Worm (Caenorhabditis elegans) whole organism, L3 larva: ENCODE measurements around the gene try-3.
"Not testable (repeated sequence)": the region's sequence is repeated elsewhere in the genome, so short reads cannot be mapped to it uniquely, and the experiment has no call there.

Experiments used
- R02D3.7 ChIP-seq: fragments of 150-350 bp; optimal IDR thresholded peaks from 2 replicates; lab custom pipeline; 2014; ENCODE audit warnings: missing biosample characterization, missing genetic modification characterization
- aly-2 ChIP-seq: fragments of 150-350 bp; optimal IDR thresholded peaks from 2 replicates; lab custom pipeline; 2014; ENCODE audit warnings: missing biosample characterization, missing genetic modification characterization
- ama-1 ChIP-seq: fragments of 150-350 bp; optimal IDR thresholded peaks from 2 replicates; lab custom pipeline; 2018
- ceh-16 ChIP-seq: sonication (generic microtip); optimal IDR thresholded peaks from 2 replicates; lab custom pipeline; 2017; ENCODE audit warnings: missing biosample characterization, missing genetic modification characterization
- ceh-82 ChIP-seq: fragments of 150-350 bp; optimal IDR thresholded peaks from 2 replicates; lab custom pipeline; 2014; ENCODE audit warnings: missing biosample characterization, missing genetic modification characterization
- daf-12 ChIP-seq: fragments of 150-350 bp; optimal IDR thresholded peaks from 2 replicates; lab custom pipeline; 2014; ENCODE audit warnings: missing biosample characterization, missing genetic modification reagents, missing genetic modification characterization
- egl-27 ChIP-seq: sonication (generic microtip); optimal IDR thresholded peaks from 4 replicates; lab custom pipeline; 2017; ENCODE audit warnings: missing biosample characterization, missing genetic modification reagents, missing genetic modification characterization
- egl-5 ChIP-seq: fragments of 150-350 bp; optimal IDR thresholded peaks from 2 replicates; lab custom pipeline; 2017; ENCODE audit warnings: missing biosample characterization, missing genetic modification reagents, missing genetic modification characterization, inconsistent platforms
- elt-1 ChIP-seq: fragments of 150-350 bp; optimal IDR thresholded peaks from 2 replicates; lab custom pipeline; 2014; ENCODE audit warnings: missing biosample characterization, missing genetic modification characterization
- elt-2 ChIP-seq: sonication (generic microtip); optimal IDR thresholded peaks from 2 replicates; lab custom pipeline; 2016; ENCODE audit warnings: missing genetic modification reagents, mild to moderate bottlenecking, missing genetic modification characterization, missing compliant biosample characterization
- elt-3 ChIP-seq, 3 experiments: fragments of 150-350 bp in 1 of 3; sonication (generic microtip) in 2 of 3; optimal IDR thresholded peaks; 2 replicates in 2 of 3; 4 replicates in 1 of 3; lab custom pipeline; 2014 to 2017; ENCODE audit warnings: missing biosample characterization in 3 of 3, missing genetic modification characterization in 3 of 3
- eor-1 ChIP-seq, 2 experiments: fragments of 150-350 bp; optimal IDR thresholded peaks; 2 replicates each; lab custom pipeline; 2014 to 2018; ENCODE audit warnings: missing biosample characterization in 2 of 2, missing genetic modification characterization in 2 of 2
- fkh-10 ChIP-seq: sonication (generic microtip); optimal IDR thresholded peaks from 2 replicates; lab custom pipeline; 2017; ENCODE audit warnings: missing biosample characterization, missing genetic modification reagents, missing genetic modification characterization
- jun-1 ChIP-seq: fragments of 150-350 bp; optimal IDR thresholded peaks from 2 replicates; lab custom pipeline; 2014; ENCODE audit warnings: missing biosample characterization, missing genetic modification reagents, missing genetic modification characterization
- lin-15B ChIP-seq: fragments of 150-350 bp; optimal IDR thresholded peaks from 2 replicates; lab custom pipeline; 2014; ENCODE audit warnings: missing biosample characterization, missing genetic modification characterization
- lsy-12 ChIP-seq: sonication (generic microtip); optimal IDR thresholded peaks from 2 replicates; lab custom pipeline; 2016; ENCODE audit warnings: mild to moderate bottlenecking, missing genetic modification characterization, missing compliant biosample characterization
- mdl-1 ChIP-seq: fragments of 150-350 bp; optimal IDR thresholded peaks from 2 replicates; lab custom pipeline; 2014; ENCODE audit warnings: missing biosample characterization, missing genetic modification characterization
- mml-1 ChIP-seq: fragments of 150-350 bp; sonication (generic microtip); optimal IDR thresholded peaks from 3 replicates; lab custom pipeline; 2014; ENCODE audit warnings: missing biosample characterization, missing genetic modification characterization
- nfya-1 ChIP-seq: sonication (generic microtip); optimal IDR thresholded peaks from 2 replicates; lab custom pipeline; 2017; ENCODE audit warnings: missing genetic modification characterization, mild to moderate bottlenecking, missing compliant biosample characterization, antibody characterized with exemption, moderate library complexity; ENCODE audit not compliant: insufficient read depth
- nhr-11 ChIP-seq: fragments of 150-350 bp; optimal IDR thresholded peaks from 2 replicates; lab custom pipeline; 2014; ENCODE audit warnings: missing biosample characterization, missing genetic modification characterization
- nhr-23 ChIP-seq: fragments of 150-350 bp; optimal IDR thresholded peaks from 2 replicates; lab custom pipeline; 2014; ENCODE audit warnings: missing biosample characterization, missing genetic modification reagents, missing genetic modification characterization
- nhr-28 ChIP-seq: fragments of 150-350 bp; optimal IDR thresholded peaks from 2 replicates; lab custom pipeline; 2014; ENCODE audit warnings: missing biosample characterization, missing genetic modification characterization
- nhr-67 ChIP-seq: fragments of 150-350 bp; optimal IDR thresholded peaks from 2 replicates; lab custom pipeline; 2014; ENCODE audit warnings: missing biosample characterization, missing genetic modification characterization
- pha-4 ChIP-seq: fragments of 150-350 bp; optimal IDR thresholded peaks from 2 replicates; lab custom pipeline; 2014; ENCODE audit warnings: missing biosample characterization, missing genetic modification reagents, missing genetic modification characterization
- pqm-1 ChIP-seq: fragments of 150-350 bp; optimal IDR thresholded peaks from 2 replicates; lab custom pipeline; 2017; ENCODE audit warnings: missing biosample characterization, missing genetic modification characterization, inconsistent platforms
- sea-2 ChIP-seq: fragments of 150-350 bp; sonication (generic microtip); optimal IDR thresholded peaks from 4 replicates; lab custom pipeline; 2014; ENCODE audit warnings: missing biosample characterization, missing genetic modification reagents, missing genetic modification characterization
- snpc-4 ChIP-seq: fragments of 150-350 bp; optimal IDR thresholded peaks from 2 replicates; lab custom pipeline; 2014; ENCODE audit warnings: missing biosample characterization, missing genetic modification characterization
- zag-1 ChIP-seq: fragments of 150-350 bp; optimal IDR thresholded peaks from 2 replicates; lab custom pipeline; 2014; ENCODE audit warnings: missing biosample characterization, missing genetic modification characterization
- ztf-11 ChIP-seq: fragments of 150-350 bp; optimal IDR thresholded peaks from 2 replicates; lab custom pipeline; 2014; ENCODE audit warnings: missing biosample characterization, missing genetic modification characterization

try-3 gene

ce11 chrIV:6588080-6588613, 31.2 kb downstream of the try-3 start:
- TF ChIP-seq ama-1 (lab: Kevin White, UChicago): no peak
- TF ChIP-seq nfya-1 (tag; lab: Kevin White, UChicago): no peak
- no peak for TF ChIP-seq nhr-11 (tag; lab: Kevin White, UChicago)
- no peak for TF ChIP-seq pha-4 (tag; lab: Kevin White, UChicago)
- TF ChIP-seq jun-1: no peak

ce11 chrIV:6590029-6590428, 33.1 kb downstream of the try-3 start, which contains the start of the genes lec-11 and irld-7:
Gene lec-11 (minus strand): TSS chrIV:6590154.
Gene irld-7 (plus strand): TSS chrIV:6590360.
- TF ChIP-seq eor-1 (tag; optimal IDR thresholded peaks at IDR 0.05; lab: Kevin White, UChicago) (no peak), elt-2 (tag; lab: Kevin White, UChicago) (peak; percentile 72), ama-1 (lab: Kevin White, UChicago) (no peak), pqm-1 (peak; percentile 69)

ce11 chrIV:6591010-6591746, 34.2 kb downstream of the try-3 start, which contains the start of the genes nspb-1 and nspb-2:
Gene nspb-1 (minus strand): TSS chrIV:6591110.
Gene nspb-2 (plus strand): TSS chrIV:6591696.
- TF ChIP-seq jun-1; ceh-16; sea-2 (GFP tag; lab: Kevin White, UChicago): not testable (repeated sequence)

ce11 chrIV:6594871-6595270, 37.9 kb downstream of the try-3 start, which contains the start of gene nspb-3:
Gene nspb-3 (minus strand): TSS chrIV:6594971.
- not testable (repeated sequence) for TF ChIP-seq nhr-28; snpc-4 (tag; lab: Kevin White, UChicago); egl-27 (tag; lab: Kevin White, UChicago)

ce11 chrIV:6595912-6596311, 39.0 kb downstream of the try-3 start, which contains the start of gene F38A5.22:
Gene F38A5.22 (minus strand): TSS chrIV:6595940.
- TF ChIP-seq lin-15B (no peak), daf-12 (tag; lab: Kevin White, UChicago) (no peak), ceh-82 (tag; lab: Kevin White, UChicago) (no peak), nfya-1 (tag; lab: Kevin White, UChicago) (no peak), elt-3 (tag; optimal IDR thresholded peaks at IDR 0.05; lab: Kevin White, UChicago) (no peak), mml-1 (no peak), elt-2 (tag; lab: Kevin White, UChicago) (no peak), sea-2 (GFP tag; lab: Kevin White, UChicago) (no peak), ztf-11 (tag; lab: Kevin White, UChicago) (no peak), fkh-10 (GFP tag; lab: Kevin White, UChicago) (no peak), nhr-23 (tag; lab: Kevin White, UChicago) (no peak), pqm-1 (no peak), zag-1 (no peak), egl-5 (no peak)

- TF ChIP-seq nhr-67 (tag; lab: Kevin White, UChicago) (no peak), aly-2 (no peak), fkh-10 (GFP tag; lab: Kevin White, UChicago) (no peak), nhr-23 (tag; lab: Kevin White, UChicago) (no peak), R02D3.7 (no peak), mdl-1 (tag; lab: Kevin White, UChicago) (no peak), sea-2 (GFP tag; lab: Kevin White, UChicago) (no peak), ztf-11 (tag; lab: Kevin White, UChicago) (no peak), snpc-4 (tag; lab: Kevin White, UChicago) (no peak)
- TF ChIP-seq, all 47 proteins: peak for 0
Measured at ce11 chrIV:6597298-6597697, 40.3 kb downstream of the try-3 start, which contains the start of gene F38A5.6. Gene F38A5.6 (minus strand): TSS chrIV:6597398.

- not testable (repeated sequence) for TF ChIP-seq nhr-11, elt-1, lsy-12 (tag; lab: Kevin White, UChicago)
Measured at ce11 chrIV:6597918-6598317, 41.0 kb downstream of the try-3 start, which contains the start of gene nspb-4. Gene nspb-4 (plus strand): TSS chrIV:6598218.
